Worm (Caenorhabditis elegans): ENCODE measurements around the gene acl-4.

- no peak for TF ChIP-seq pag-3 (tag; optimal IDR thresholded peaks at IDR 0.05; ENCODE audit: borderline replicate concordance)
- no peak for TF ChIP-seq elt-2 (tag; optimal IDR thresholded peaks at IDR 0.05)
- no peak for TF ChIP-seq hlh-8 (tag; optimal IDR thresholded peaks at IDR 0.05)
- no peak for TF ChIP-seq nhr-11 (tag; optimal IDR thresholded peaks at IDR 0.05)
- no peak for TF ChIP-seq K02D7.2 (tag; optimal IDR thresholded peaks at IDR 0.05)
- no peak for TF ChIP-seq ceh-24 (tag; optimal IDR thresholded peaks at IDR 0.05)
These were observed 38.4 kb upstream of the acl-4 start, which contains the start of gene F53B1.2 for ce11 chrX:2108682-2109081.

Data from whole organism, late embryonic.